Worm (Caenorhabditis elegans): ENCODE measurements around the gene inx-5.
"Not testable (repeated sequence)": the region's sequence is repeated elsewhere in the genome, so short reads cannot be mapped to it uniquely, and the experiment has no call there.

DNA sequence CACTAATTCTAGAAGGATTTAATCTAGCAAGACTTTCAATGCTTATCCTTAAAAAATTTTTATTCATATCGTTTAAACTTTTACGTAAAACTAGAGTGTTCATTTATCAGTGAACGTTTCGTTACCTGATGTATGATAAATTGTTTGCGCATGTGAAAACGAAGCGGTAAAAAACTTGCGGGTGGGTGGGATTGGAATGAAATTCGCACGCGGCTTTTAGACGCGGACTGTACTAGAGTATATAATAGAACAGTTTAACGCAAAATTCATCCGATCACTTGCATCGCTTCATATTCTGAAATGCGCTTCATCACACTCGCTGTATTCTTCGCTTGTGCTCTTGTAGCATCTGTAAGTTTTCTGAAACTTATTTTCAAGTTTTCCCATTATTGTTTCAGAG, 19.6 kb upstream of the inx-5 start, which contains the start of gene abu-9:
- not testable (repeated sequence) for TF ChIP-seq nhr-111 (GFP tag; optimal IDR thresholded peaks at IDR 0.05); dpl-1 (GFP tag; optimal IDR thresholded peaks at IDR 0.05); gei-8 (GFP tag; optimal IDR thresholded peaks at IDR 0.05); lin-13 (GFP tag; optimal IDR thresholded peaks at IDR 0.05); zfp-2 (tag; optimal IDR thresholded peaks at IDR 0.05); lin-39 (tag; optimal IDR thresholded peaks at IDR 0.05); nhr-77 (tag; optimal IDR thresholded peaks at IDR 0.05); unc-130 (GFP tag; optimal IDR thresholded peaks at IDR 0.05); R02D3.7 (tag; optimal IDR thresholded peaks at IDR 0.05); snpc-4 (tag; optimal IDR thresholded peaks at IDR 0.05)
